Worm (Caenorhabditis elegans): Measurements from ENCODE around the gene C06A6.2.

ce11 chrIV:7800338-7800737 lies 46.1 kb upstream of the C06A6.2 start:
- TF ChIP-seq him-1 (tag; optimal IDR thresholded peaks at IDR 0.05): no peak
- TF ChIP-seq dao-5 (tag; optimal IDR thresholded peaks at IDR 0.05): no peak
- TF ChIP-seq W03F9.2 (tag; optimal IDR thresholded peaks at IDR 0.05): no peak
